Fruit fly (Drosophila melanogaster) whole organism, embryonic: ENCODE results near the gene Uba4.

Source experiments
- Antp ChIP-seq: fragments of 200-800 bp; sonication (Bioruptor generic); optimal IDR thresholded peaks from 3 replicates; lab custom pipeline; 2016; ENCODE audit warnings: missing biosample characterization, missing genetic modification characterization
- BtbVII ChIP-seq: fragments of 200-800 bp; sonication (Bioruptor generic); optimal IDR thresholded peaks from 3 replicates; lab custom pipeline; 2017; ENCODE audit warnings: missing biosample characterization, mild to moderate bottlenecking, missing genetic modification characterization
- CG10959 ChIP-seq: fragments of 200-800 bp; sonication (Bioruptor generic); IDR thresholded peaks from 2 replicates; pipeline ENCODE4 v1.3.6; 2022; ENCODE audit warnings: missing biosample characterization, missing genetic modification characterization
- CG11696 ChIP-seq: fragments of 200-800 bp; sonication (Bioruptor generic); IDR thresholded peaks from 2 replicates; pipeline ENCODE4 v1.3.6; 2022; ENCODE audit warnings: missing biosample characterization, missing genetic modification characterization
- CG11723 ChIP-seq: fragments of 200-800 bp; sonication (Bioruptor generic); optimal IDR thresholded peaks from 2 replicates; lab custom pipeline; 2017; ENCODE audit warnings: missing biosample characterization, mild to moderate bottlenecking, missing genetic modification characterization
- CG12391 ChIP-seq: fragments of 200-800 bp; sonication (Bioruptor generic); optimal IDR thresholded peaks from 3 replicates; lab custom pipeline; 2018; ENCODE audit warnings: missing biosample characterization, mild to moderate bottlenecking, missing genetic modification characterization, moderate library complexity
- CG14441 ChIP-seq: fragments of 200-800 bp; sonication (Bioruptor generic); IDR thresholded peaks from 2 replicates; pipeline ENCODE4 v1.3.6; 2022; ENCODE audit warnings: missing biosample characterization, missing genetic modification characterization
- CG16779 ChIP-seq: fragments of 200-800 bp; sonication (Bioruptor generic); IDR thresholded peaks from 2 replicates; pipeline ENCODE4 v1.3.6; 2022; ENCODE audit warnings: missing biosample characterization, missing genetic modification characterization
- CG16815 ChIP-seq: fragments of 200-800 bp; sonication (Bioruptor generic); optimal IDR thresholded peaks from 3 replicates; lab custom pipeline; 2017; ENCODE audit warnings: missing biosample characterization, mild to moderate bottlenecking, missing genetic modification characterization
- CG18011 ChIP-seq: fragments of 200-800 bp; sonication (Bioruptor generic); optimal IDR thresholded peaks from 2 replicates; lab custom pipeline; 2017; ENCODE audit warnings: missing biosample characterization, missing genetic modification characterization, mild to moderate bottlenecking, moderate library complexity, missing genotype
- CG18599 ChIP-seq: fragments of 200-800 bp; sonication (Bioruptor generic); optimal IDR thresholded peaks from 3 replicates; lab custom pipeline; 2017; ENCODE audit warnings: missing biosample characterization, missing genetic modification characterization, mild to moderate bottlenecking, moderate library complexity, missing genetic modification reagents
- CG2199 ChIP-seq: fragments of 200-800 bp; sonication (Bioruptor generic); IDR thresholded peaks from 3 replicates; pipeline ENCODE4 v1.3.6; 2022; ENCODE audit warnings: missing biosample characterization, missing genetic modification characterization
- CG30020 ChIP-seq: fragments of 200-800 bp; optimal IDR thresholded peaks from 2 replicates; lab custom pipeline; 2019; ENCODE audit warnings: missing biosample characterization, mild to moderate bottlenecking, missing genetic modification characterization, moderate library complexity
- CG31224 ChIP-seq: fragments of 200-800 bp; sonication (Bioruptor generic); IDR thresholded peaks from 2 replicates; pipeline ENCODE4 v1.3.6; 2022; ENCODE audit warnings: missing biosample characterization, missing genetic modification characterization
- CG3163 ChIP-seq: fragments of 200-800 bp; sonication (Bioruptor generic); optimal IDR thresholded peaks from 3 replicates; lab custom pipeline; 2016; ENCODE audit warnings: missing biosample characterization, missing genetic modification characterization
- CG8924 ChIP-seq: fragments of 200-800 bp; optimal IDR thresholded peaks from 3 replicates; lab custom pipeline; 2019; ENCODE audit warnings: missing biosample characterization, mild to moderate bottlenecking, missing genetic modification characterization, moderate library complexity
- CG9817 ChIP-seq: fragments of 200-800 bp; sonication (Bioruptor generic); optimal IDR thresholded peaks from 2 replicates; lab custom pipeline; 2018; ENCODE audit warnings: missing biosample characterization, mild to moderate bottlenecking, missing genetic modification characterization, moderate library complexity
- D19A ChIP-seq: fragments of 200-800 bp; optimal IDR thresholded peaks from 3 replicates; lab custom pipeline; 2019; ENCODE audit warnings: missing biosample characterization, mild to moderate bottlenecking, missing genetic modification characterization, moderate library complexity
- Dad ChIP-seq: fragments of 200-800 bp; sonication (Bioruptor generic); optimal IDR thresholded peaks from 3 replicates; lab custom pipeline; 2016; ENCODE audit warnings: missing biosample characterization, missing genetic modification characterization
- Dek ChIP-seq: fragments of 200-800 bp; sonication (Bioruptor generic); optimal IDR thresholded peaks from 3 replicates; lab custom pipeline; 2019; ENCODE audit warnings: missing biosample characterization, mild to moderate bottlenecking, missing genetic modification characterization, moderate library complexity
- Lpt ChIP-seq: fragments of >200 bp; optimal IDR thresholded peaks from 2 replicates; lab custom pipeline; 2018; ENCODE audit warnings: missing biosample characterization, missing genetic modification characterization
- Neu2 ChIP-seq: fragments of 200-800 bp; sonication (Bioruptor generic); optimal IDR thresholded peaks from 3 replicates; lab custom pipeline; 2016; ENCODE audit warnings: missing biosample characterization, missing genetic modification characterization, borderline replicate concordance
- Nf-YC ChIP-seq: fragments of 200-800 bp; optimal IDR thresholded peaks from 3 replicates; lab custom pipeline; 2019; ENCODE audit warnings: missing biosample characterization, mild to moderate bottlenecking, missing genetic modification characterization, moderate library complexity
- Pdp1 ChIP-seq, 2 experiments: fragments of 200-800 bp; sonication (Bioruptor generic); optimal IDR thresholded peaks; 3 replicates each; lab custom pipeline; 2016; ENCODE audit warnings: missing biosample characterization in 2 of 2, missing genetic modification characterization in 2 of 2, mild to moderate bottlenecking in 1 of 2, moderate library complexity in 1 of 2
- Side ChIP-seq: fragments of 200-800 bp; sonication (Bioruptor generic); optimal IDR thresholded peaks from 2 replicates; lab custom pipeline; 2016; ENCODE audit warnings: missing biosample characterization, missing genetic modification characterization
- Six4 ChIP-seq: fragments of 200-800 bp; sonication (Bioruptor generic); optimal IDR thresholded peaks from 2 replicates; lab custom pipeline; 2016; ENCODE audit warnings: missing biosample characterization, missing genetic modification characterization
- YL-1 ChIP-seq: fragments of 200-800 bp; sonication (Bioruptor generic); optimal IDR thresholded peaks from 3 replicates; lab custom pipeline; 2017; ENCODE audit warnings: missing biosample characterization, mild to moderate bottlenecking, missing genetic modification characterization
- chif ChIP-seq, 2 experiments: fragments of 200-800 bp; sonication (Bioruptor generic); optimal IDR thresholded peaks; 3 replicates each; lab custom pipeline; 2016; ENCODE audit warnings: missing biosample characterization in 2 of 2, missing genetic modification characterization in 2 of 2
- crc ChIP-seq: fragments of 200-800 bp; sonication (Bioruptor generic); optimal IDR thresholded peaks from 2 replicates; lab custom pipeline; 2016; ENCODE audit warnings: missing biosample characterization, missing genetic modification characterization
- crp ChIP-seq, 2 experiments: fragments of 200-800 bp; sonication (Bioruptor generic); optimal IDR thresholded peaks; 2 replicates in 1 of 2; 3 replicates in 1 of 2; lab custom pipeline; 2017; ENCODE audit warnings: missing biosample characterization in 2 of 2, missing genetic modification characterization in 2 of 2, mild to moderate bottlenecking in 1 of 2, moderate library complexity in 1 of 2
- da ChIP-seq: fragments of 200-800 bp; sonication (Bioruptor generic); optimal IDR thresholded peaks from 2 replicates; lab custom pipeline; 2016; ENCODE audit warnings: missing biosample characterization, missing genetic modification characterization
- eve ChIP-seq, 2 experiments: fragments of >200 bp; optimal IDR thresholded peaks; 2 replicates each; lab custom pipeline; 2017; ENCODE audit warnings: missing biosample characterization in 2 of 2, missing genetic modification characterization in 2 of 2
- ewg ChIP-seq: fragments of 200-800 bp; sonication (Bioruptor generic); optimal IDR thresholded peaks from 3 replicates; lab custom pipeline; 2017; ENCODE audit warnings: mild to moderate bottlenecking, missing biosample characterization, missing genetic modification reagents, missing genetic modification characterization
- fu2 ChIP-seq: fragments of 200-800 bp; sonication (Bioruptor generic); optimal IDR thresholded peaks from 2 replicates; lab custom pipeline; 2016; ENCODE audit warnings: missing biosample characterization, missing genetic modification characterization
- gcm ChIP-seq: fragments of 200-800 bp; sonication (Bioruptor generic); optimal IDR thresholded peaks from 2 replicates; lab custom pipeline; 2019; ENCODE audit warnings: missing biosample characterization, mild to moderate bottlenecking, missing genetic modification characterization, moderate library complexity
- gem ChIP-seq: fragments of 200-800 bp; sonication (Bioruptor generic); optimal IDR thresholded peaks from 2 replicates; lab custom pipeline; 2019; ENCODE audit warnings: missing biosample characterization, mild to moderate bottlenecking, missing genetic modification characterization, moderate library complexity
- her ChIP-seq: fragments of 200-800 bp; sonication (Bioruptor generic); optimal IDR thresholded peaks from 2 replicates; lab custom pipeline; 2016; ENCODE audit warnings: missing biosample characterization, missing genetic modification characterization
- nerfin-1 ChIP-seq: fragments of 200-800 bp; sonication (Bioruptor generic); optimal IDR thresholded peaks from 3 replicates; lab custom pipeline; 2019; ENCODE audit warnings: missing biosample characterization, mild to moderate bottlenecking, missing genetic modification characterization, moderate library complexity
- pfk ChIP-seq: fragments of 200-800 bp; sonication (Bioruptor generic); optimal IDR thresholded peaks from 2 replicates; lab custom pipeline; 2018; ENCODE audit warnings: missing biosample characterization, mild to moderate bottlenecking, missing genetic modification characterization, moderate library complexity
- phol ChIP-seq: fragments of 200-800 bp; sonication (Bioruptor generic); optimal IDR thresholded peaks from 3 replicates; lab custom pipeline; 2018; ENCODE audit warnings: missing biosample characterization, mild to moderate bottlenecking, missing genetic modification characterization, moderate library complexity
- row ChIP-seq: fragments of 200-800 bp; sonication (Bioruptor generic); IDR thresholded peaks from 3 replicates; pipeline ENCODE4 v1.3.6; 2022; ENCODE audit warnings: missing biosample characterization, missing genetic modification characterization
- sisA ChIP-seq: fragments of 200-800 bp; sonication (Bioruptor generic); IDR thresholded peaks from 2 replicates; pipeline ENCODE4 v1.3.6; 2022; ENCODE audit warnings: missing biosample characterization, missing genetic modification characterization
- so ChIP-seq: fragments of 200-800 bp; sonication (Bioruptor generic); IDR thresholded peaks from 3 replicates; pipeline ENCODE4 v1.3.6; 2022; ENCODE audit warnings: missing biosample characterization, missing genetic modification characterization
- sob ChIP-seq: fragments of 200-800 bp; sonication (Bioruptor generic); IDR thresholded peaks from 2 replicates; pipeline ENCODE4 v1.3.6; 2022; ENCODE audit warnings: missing biosample characterization, missing genetic modification characterization
- tup ChIP-seq: fragments of 200-800 bp; sonication (Bioruptor generic); optimal IDR thresholded peaks from 2 replicates; lab custom pipeline; 2016; ENCODE audit warnings: missing biosample characterization, mild to moderate bottlenecking, missing genetic modification characterization, moderate library complexity
- twi ChIP-seq: fragments of 200-800 bp; optimal IDR thresholded peaks from 2 replicates; lab custom pipeline; 2019; ENCODE audit warnings: missing biosample characterization, mild to moderate bottlenecking, missing genetic modification characterization, moderate library complexity
- usp ChIP-seq: fragments of >200 bp; optimal IDR thresholded peaks from 2 replicates; lab custom pipeline; 2017; ENCODE audit warnings: missing biosample characterization, missing genetic modification characterization
- wdn ChIP-seq: fragments of 200-800 bp; sonication (Bioruptor generic); IDR thresholded peaks from 2 replicates; pipeline ENCODE4 v1.3.6; 2022; ENCODE audit warnings: missing biosample characterization, missing genetic modification characterization
- zen2 ChIP-seq: fragments of 200-800 bp; sonication (Bioruptor generic); IDR thresholded peaks from 3 replicates; pipeline ENCODE4 v1.3.6; 2022; ENCODE audit warnings: missing biosample characterization, missing genetic modification characterization; ENCODE audit not compliant: partially characterized antibody

Gene Uba4

dm6 chr2L:8553789-8554626, 36.8 kb downstream of the Uba4 start (continued):
- TF ChIP-seq BtbVII (GFP tag; lab: Kevin White, UChicago) (peak; percentile 19), Pdp1 (GFP tag; optimal IDR thresholded peaks at IDR 0.05; lab: Kevin White, UChicago) (peak; percentile 29 to 49), Side (GFP tag; lab: Kevin White, UChicago) (peak; percentile 51), crp (GFP tag; optimal IDR thresholded peaks at IDR 0.05; lab: Kevin White, UChicago) (no peak), fu2 (no peak), CG16779 (GFP tag; lab: Robert Waterston, UW) (no peak), Antp (GFP tag; lab: Kevin White, UChicago) (peak; percentile 27), CG2199 (peak; percentile 73; the same call in 2 of the 3 replicates), CG11723 (GFP tag; lab: Kevin White, UChicago) (peak; percentile 6), CG31224 (no peak), Nf-YC (tag; lab: Kevin White, UChicago) (no peak), chif (GFP tag; optimal IDR thresholded peaks at IDR 0.05; lab: Kevin White, UChicago) (peak in 1 of 2 experiments; percentile 69), CG18599 (GFP tag; lab: Kevin White, UChicago) (peak; percentile 67), CG3163 (peak; percentile 35), nerfin-1 (peak; percentile 37), CG9817 (peak; percentile 30), pfk (GFP tag; lab: Kevin White, UChicago) (no peak), crc (peak; percentile 55), twi (tag; lab: Kevin White, UChicago) (peak; percentile 43), CG16815 (GFP tag; lab: Kevin White, UChicago) (no peak), CG12391 (peak; percentile 45), ewg (GFP tag; lab: Kevin White, UChicago) (peak; percentile 39), sisA (GFP tag; lab: Robert Waterston, UW) (no peak), CG10959 (GFP tag; lab: Robert Waterston, UW) (peak; percentile 61; the same call in 1 of the 2 replicates), gcm (GFP tag; lab: Kevin White, UChicago) (peak; percentile 14), gem (tag; lab: Kevin White, UChicago) (peak; percentile 66), Neu2 (no peak), YL-1 (GFP tag; lab: Kevin White, UChicago) (no peak), phol (tag; lab: Kevin White, UChicago) (peak; percentile 61), Dek (tag; lab: Kevin White, UChicago) (no peak), CG11696 (GFP tag; lab: Robert Waterston, UW) (no peak), eve (GFP tag; optimal IDR thresholded peaks at IDR 0.05; lab: Kevin White, UChicago) (peak in 1 of 2 experiments; percentile 87), usp (GFP tag; lab: Kevin White, UChicago) (no peak), her (GFP tag; lab: Kevin White, UChicago) (peak; percentile 45), so (GFP tag; lab: Robert Waterston, UW) (no peak), da (no peak), Six4 (GFP tag; lab: Kevin White, UChicago) (peak; percentile 22), D19A (tag; lab: Kevin White, UChicago) (peak; percentile 68), wdn (GFP tag; lab: Robert Waterston, UW) (no peak), zen2 (GFP tag; lab: Robert Waterston, UW) (no peak), CG14441 (no peak), row (GFP tag; lab: Robert Waterston, UW) (peak; percentile 69), tup (no peak), Lpt (no peak), CG18011 (no peak), CG30020 (tag; lab: Kevin White, UChicago) (no peak), Dad (GFP tag; lab: Kevin White, UChicago) (no peak), sob (0 out of 2 replicates have a peak, but pooled peaks have one; percentile 25), CG8924 (tag; lab: Kevin White, UChicago) (peak; percentile 66)
